Worm (Caenorhabditis elegans) whole organism, mixed stage, embryonic: ENCODE results near the gene W08A12.3.

Experiments
- M03D4.4 ChIP-seq: sonication (generic microtip); optimal IDR thresholded peaks from 2 replicates; lab custom pipeline; 2017; ENCODE audit warnings: mild to moderate bottlenecking, missing genetic modification characterization, missing compliant biosample characterization
- blmp-1 ChIP-seq: fragments of 150-350 bp; optimal IDR thresholded peaks from 2 replicates; lab custom pipeline; 2014; ENCODE audit warnings: missing biosample characterization, missing genetic modification characterization
- ceh-39 ChIP-seq: fragments of 150-350 bp; optimal IDR thresholded peaks from 2 replicates; lab custom pipeline; 2014; ENCODE audit warnings: missing biosample characterization, missing genetic modification characterization
- ceh-43 ChIP-seq: fragments of 200-800 bp; sonication (Bioruptor generic); optimal IDR thresholded peaks from 2 replicates; lab custom pipeline; 2018; ENCODE audit warnings: mild to moderate bottlenecking, missing genetic modification characterization, moderate library complexity, missing compliant biosample characterization
- ceh-83 ChIP-seq: fragments of 200-800 bp; sonication (Bioruptor generic); optimal IDR thresholded peaks from 2 replicates; lab custom pipeline; 2018; ENCODE audit warnings: mild to moderate bottlenecking, missing genetic modification characterization, missing compliant biosample characterization
- ces-1 ChIP-seq: fragments of 150-350 bp; optimal IDR thresholded peaks from 2 replicates; lab custom pipeline; 2014; ENCODE audit warnings: missing biosample characterization, missing genetic modification reagents, missing genetic modification characterization
- cnd-1 ChIP-seq: fragments of 200-800 bp; sonication (Bioruptor generic); optimal IDR thresholded peaks from 2 replicates; lab custom pipeline; 2018; ENCODE audit warnings: mild to moderate bottlenecking, missing genetic modification characterization, missing compliant biosample characterization
- drap-1 ChIP-seq: fragments of 200-800 bp; sonication (Bioruptor generic); optimal IDR thresholded peaks from 3 replicates; lab custom pipeline; 2018; ENCODE audit warnings: mild to moderate bottlenecking, missing genetic modification characterization, missing compliant biosample characterization
- ham-2 ChIP-seq: fragments of 200-800 bp; sonication (Bioruptor generic); optimal IDR thresholded peaks from 2 replicates; lab custom pipeline; 2018; ENCODE audit warnings: mild to moderate bottlenecking, missing genetic modification characterization, missing compliant biosample characterization
- hlh-1 ChIP-seq: fragments of 150-350 bp; optimal IDR thresholded peaks from 2 replicates; lab custom pipeline; 2014; ENCODE audit warnings: missing biosample characterization, missing genetic modification reagents, missing genetic modification characterization
- lin-13 ChIP-seq: fragments of 150-350 bp; optimal IDR thresholded peaks from 2 replicates; lab custom pipeline; 2014; ENCODE audit warnings: missing biosample characterization, missing genetic modification characterization
- lin-32 ChIP-seq: fragments of 200-800 bp; sonication (Bioruptor generic); optimal IDR thresholded peaks from 2 replicates; lab custom pipeline; 2018; ENCODE audit warnings: mild to moderate bottlenecking, missing genetic modification characterization, missing compliant biosample characterization
- lsy-2 ChIP-seq: fragments of 150-350 bp; optimal IDR thresholded peaks from 2 replicates; lab custom pipeline; 2014; ENCODE audit warnings: missing biosample characterization, missing genetic modification characterization
- mab-5 ChIP-seq: fragments of 150-350 bp; optimal IDR thresholded peaks from 2 replicates; lab custom pipeline; 2014; ENCODE audit warnings: missing biosample characterization, missing genetic modification characterization
- mep-1 ChIP-seq: fragments of 150-350 bp; optimal IDR thresholded peaks from 2 replicates; lab custom pipeline; 2017; ENCODE audit warnings: missing biosample characterization, missing genetic modification reagents, missing genetic modification characterization, inconsistent platforms
- nhr-28 ChIP-seq: fragments of 150-350 bp; optimal IDR thresholded peaks from 2 replicates; lab custom pipeline; 2014; ENCODE audit warnings: missing biosample characterization, missing genetic modification characterization
- nhr-76 ChIP-seq: sonication (generic microtip); optimal IDR thresholded peaks from 2 replicates; lab custom pipeline; 2017; ENCODE audit warnings: missing biosample characterization, missing genetic modification characterization
- sem-2 ChIP-seq: fragments of 200-800 bp; sonication (Bioruptor generic); optimal IDR thresholded peaks from 2 replicates; lab custom pipeline; 2018; ENCODE audit warnings: mild to moderate bottlenecking, missing genetic modification characterization, missing compliant biosample characterization
- snpc-4 ChIP-seq: fragments of 150-350 bp; optimal IDR thresholded peaks from 2 replicates; lab custom pipeline; 2014; ENCODE audit warnings: missing biosample characterization, missing genetic modification characterization
- sptf-1 ChIP-seq: sonication (generic microtip); optimal IDR thresholded peaks from 2 replicates; lab custom pipeline; 2017; ENCODE audit warnings: mild to moderate bottlenecking, missing genetic modification characterization, moderate library complexity, missing compliant biosample characterization
- tbx-8 ChIP-seq: fragments of 200-800 bp; sonication (Bioruptor generic); optimal IDR thresholded peaks from 2 replicates; lab custom pipeline; 2018; ENCODE audit warnings: mild to moderate bottlenecking, missing genetic modification characterization, moderate library complexity, missing compliant biosample characterization
- unc-120 ChIP-seq: sonication (generic microtip); optimal IDR thresholded peaks from 2 replicates; lab custom pipeline; 2017; ENCODE audit warnings: missing genetic modification characterization, missing compliant biosample characterization; ENCODE audit not compliant: poor library complexity, severe bottlenecking
- unc-39 ChIP-seq: fragments of 150-350 bp; optimal IDR thresholded peaks from 2 replicates; lab custom pipeline; 2014; ENCODE audit warnings: missing biosample characterization, missing genetic modification characterization
- unc-62 ChIP-seq: fragments of 150-350 bp; optimal IDR thresholded peaks from 2 replicates; lab custom pipeline; 2014; ENCODE audit warnings: missing biosample characterization, missing genetic modification reagents, missing genetic modification characterization
- zip-8 ChIP-seq: fragments of 150-350 bp; optimal IDR thresholded peaks from 2 replicates; lab custom pipeline; 2014; ENCODE audit warnings: missing biosample characterization, missing genetic modification characterization
- ztf-11 ChIP-seq: fragments of 150-350 bp; optimal IDR thresholded peaks from 2 replicates; lab custom pipeline; 2014; ENCODE audit warnings: missing biosample characterization, missing genetic modification characterization

The W08A12.3 gene

ce11 chrV:3714750-3715149 is 32.1 kb downstream of the W08A12.3 start:
- TF ChIP-seq sem-2 (GFP tag; lab: Kevin White, UChicago) (no peak), sptf-1 (tag; lab: Kevin White, UChicago) (no peak), M03D4.4 (tag; lab: Kevin White, UChicago) (no peak), nhr-28 (no peak)

DNA sequence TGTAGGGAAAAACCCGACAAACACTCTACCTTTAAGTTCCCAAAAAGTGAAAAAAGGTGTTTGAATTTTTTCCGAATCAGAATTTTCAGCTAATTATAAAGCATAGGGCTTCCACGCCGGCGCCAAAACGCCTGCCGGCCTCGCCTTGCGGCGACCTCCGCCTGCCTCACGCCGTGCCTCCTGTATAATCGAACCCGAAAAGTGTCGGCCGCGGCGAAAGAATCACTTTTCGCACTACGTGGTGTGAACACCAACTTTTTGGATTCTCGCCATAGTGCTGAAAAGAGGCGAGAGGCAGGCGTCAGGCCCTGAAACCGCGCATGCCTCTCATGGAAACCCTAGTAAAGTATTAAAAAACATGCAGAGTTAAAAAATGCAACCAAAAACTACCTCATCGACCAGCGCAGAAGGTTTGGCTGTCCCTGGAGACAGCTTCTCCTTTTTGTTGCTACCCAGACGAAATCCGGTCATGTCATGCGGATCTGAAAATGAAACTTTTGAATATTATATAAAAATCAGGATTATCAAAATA is 32.9 kb downstream of the W08A12.3 start, which contains the start of gene nrsn-1:
TSS of gene nrsn-1 (minus strand) at position 482 of the 532 bp plus-strand sequence.
- no peak for TF ChIP-seq cnd-1 (tag; lab: Kevin White, UChicago)
- no peak for TF ChIP-seq mep-1
- no peak for TF ChIP-seq ztf-11
- no peak for TF ChIP-seq unc-39 (tag; lab: Kevin White, UChicago)
- TF ChIP-seq ceh-39 (tag; lab: Kevin White, UChicago) = no peak
- TF ChIP-seq ham-2 (GFP tag; lab: Kevin White, UChicago) = no peak
- TF ChIP-seq sem-2 (GFP tag; lab: Kevin White, UChicago) = no peak
- no peak for TF ChIP-seq M03D4.4 (tag; lab: Kevin White, UChicago)
- TF ChIP-seq ceh-83 (GFP tag; lab: Kevin White, UChicago) = no peak
- TF ChIP-seq sptf-1 (tag; lab: Kevin White, UChicago) = no peak
- no peak for TF ChIP-seq tbx-8 (GFP tag; lab: Kevin White, UChicago)
- TF ChIP-seq lin-13 (tag; lab: Kevin White, UChicago) = no peak
- no peak for TF ChIP-seq ceh-43 (GFP tag; lab: Kevin White, UChicago)
- no peak for TF ChIP-seq drap-1
- no peak for TF ChIP-seq blmp-1 (tag; lab: Kevin White, UChicago)
- no peak for TF ChIP-seq lsy-2 (tag; lab: Kevin White, UChicago)
- no peak for TF ChIP-seq unc-120

DNA sequence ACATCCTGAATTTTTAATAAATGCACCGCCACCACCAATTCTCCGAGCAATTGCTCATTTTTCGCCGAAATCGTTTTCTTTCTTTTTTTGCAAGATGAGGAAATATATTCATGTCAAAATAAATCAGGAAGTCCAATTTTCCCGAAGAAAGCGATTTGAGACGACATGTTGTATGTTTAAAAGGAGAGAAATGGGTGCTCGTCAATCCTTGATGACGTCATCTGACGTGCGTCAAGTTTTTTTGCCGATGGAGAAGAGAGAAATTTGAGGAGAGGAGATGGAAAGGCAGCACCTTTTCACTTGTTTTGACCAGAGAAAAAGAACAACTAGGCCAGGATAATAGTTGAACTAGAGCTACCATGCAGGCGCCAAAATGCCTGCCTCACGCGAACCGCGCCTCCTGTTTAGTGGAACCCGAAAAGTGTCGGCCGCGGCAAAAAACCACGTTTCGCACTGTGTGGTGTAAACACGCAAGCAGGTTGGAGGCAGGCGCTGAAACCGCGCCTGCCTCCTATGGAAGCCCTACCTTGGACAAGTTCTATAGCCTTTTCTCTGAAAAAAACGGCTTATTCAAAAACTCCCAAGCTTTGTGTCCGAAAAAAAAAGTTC is 33.7 kb downstream of the W08A12.3 start:
- TF ChIP-seq hlh-1 (no peak), ham-2 (GFP tag; lab: Kevin White, UChicago) (no peak), ces-1 (peak; percentile 10), unc-62 (GFP tag; lab: Kevin White, UChicago) (peak; percentile 40)

ce11 chrV:3717751-3718150 is 35.1 kb downstream of the W08A12.3 start:
- TF ChIP-seq ces-1 = peak; percentile 27
- no peak for TF ChIP-seq unc-120
- no peak for TF ChIP-seq tbx-8 (GFP tag; lab: Kevin White, UChicago)
- no peak for TF ChIP-seq sptf-1 (tag; lab: Kevin White, UChicago)
- no peak for TF ChIP-seq zip-8 (tag; lab: Kevin White, UChicago)

DNA sequence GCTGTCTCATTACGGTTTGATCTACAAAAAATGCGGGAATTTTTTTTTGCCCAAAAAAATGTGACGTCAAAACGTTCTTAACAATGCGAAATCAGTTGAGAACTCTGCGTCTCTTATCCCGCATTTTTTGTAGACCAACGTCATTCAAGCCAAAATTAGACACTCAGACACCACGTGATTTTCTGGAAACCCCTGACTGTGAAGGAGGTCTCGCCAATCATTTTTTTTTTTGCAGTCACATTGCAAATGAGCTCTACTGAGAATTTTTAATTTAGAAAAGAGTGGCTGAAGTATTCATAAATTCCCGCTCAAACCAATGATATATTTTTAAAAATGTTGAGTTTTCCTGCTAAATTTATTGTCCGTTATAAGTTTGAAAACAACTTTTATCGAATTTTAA is 35.9 kb downstream of the W08A12.3 start:
- TF ChIP-seq sptf-1 (tag; lab: Kevin White, UChicago) = no peak
- no peak for TF ChIP-seq mab-5
- TF ChIP-seq lin-32 (GFP tag; lab: Kevin White, UChicago) = no peak
- no peak for TF ChIP-seq unc-39 (tag; lab: Kevin White, UChicago)

DNA sequence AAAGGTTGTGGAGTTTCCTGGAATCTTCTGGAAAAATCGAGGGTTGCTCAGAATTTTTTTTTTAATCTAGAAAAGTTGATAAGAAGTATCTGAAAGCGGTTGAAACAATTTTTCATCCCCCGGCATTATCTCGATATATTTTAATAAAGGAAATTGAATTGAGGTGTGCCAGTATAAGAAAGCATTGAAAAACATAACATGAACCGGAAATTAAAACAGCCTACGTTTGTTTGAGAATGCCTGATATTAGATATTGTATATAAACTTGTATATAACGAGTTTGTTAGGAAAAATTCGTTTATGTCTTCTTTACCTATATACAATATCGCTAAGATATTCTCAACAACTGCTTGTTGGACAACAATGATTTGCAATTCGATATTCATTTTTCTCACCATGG is 42.1 kb downstream of the W08A12.3 start, which contains the start of gene str-30:
TSS of gene str-30 (plus strand) at position 301 of the 400 bp plus-strand sequence.
- TF ChIP-seq lsy-2 (tag; lab: Kevin White, UChicago) = no peak
- TF ChIP-seq ces-1 = no peak
- TF ChIP-seq snpc-4 (tag; lab: Kevin White, UChicago) = no peak
- no peak for TF ChIP-seq mep-1
- no peak for TF ChIP-seq cnd-1 (tag; lab: Kevin White, UChicago)
- no peak for TF ChIP-seq unc-62 (GFP tag; lab: Kevin White, UChicago)
- no peak for TF ChIP-seq lin-32 (GFP tag; lab: Kevin White, UChicago)
- TF ChIP-seq sem-2 (GFP tag; lab: Kevin White, UChicago) = no peak
- TF ChIP-seq unc-120 = no peak
- TF ChIP-seq nhr-76 (tag; lab: Kevin White, UChicago) = no peak
- no peak for TF ChIP-seq ceh-39 (tag; lab: Kevin White, UChicago)
- no peak for TF ChIP-seq blmp-1 (tag; lab: Kevin White, UChicago)
- TF ChIP-seq ztf-11 = no peak
- no peak for TF ChIP-seq hlh-1
- TF ChIP-seq zip-8 (tag; lab: Kevin White, UChicago) = no peak
- TF ChIP-seq nhr-28 = no peak
- TF ChIP-seq ceh-83 (GFP tag; lab: Kevin White, UChicago) = no peak
- no peak for TF ChIP-seq ham-2 (GFP tag; lab: Kevin White, UChicago)
- no peak for TF ChIP-seq mab-5
- no peak for TF ChIP-seq M03D4.4 (tag; lab: Kevin White, UChicago)
- TF ChIP-seq, all 35 proteins: peak for 0
